Worm (Caenorhabditis elegans) whole organism, L2 larva: ENCODE measurements around the gene ttr-16.

Experiments used
- C34F6.9 ChIP-seq: fragments of 150-350 bp; optimal IDR thresholded peaks from 2 replicates; lab custom pipeline; 2014; ENCODE audit warnings: missing biosample characterization, missing genetic modification characterization
- F13H6.1 ChIP-seq: sonication (generic microtip); optimal IDR thresholded peaks from 2 replicates; lab custom pipeline; 2016; ENCODE audit warnings: missing genetic modification characterization, missing compliant biosample characterization
- R02D3.7 ChIP-seq: fragments of 150-350 bp; optimal IDR thresholded peaks from 2 replicates; lab custom pipeline; 2014; ENCODE audit warnings: missing biosample characterization, missing genetic modification characterization
- Y55F3AM.14 ChIP-seq: fragments of 200-800 bp; sonication (Bioruptor generic); optimal IDR thresholded peaks from 2 replicates; lab custom pipeline; 2018; ENCODE audit warnings: mild to moderate bottlenecking, missing genetic modification characterization, missing compliant biosample characterization
- ZK546.5 ChIP-seq: sonication (generic microtip); optimal IDR thresholded peaks from 2 replicates; lab custom pipeline; 2017; ENCODE audit warnings: missing biosample characterization, missing genetic modification characterization
- alr-1 ChIP-seq: fragments of 150-350 bp; optimal IDR thresholded peaks from 2 replicates; lab custom pipeline; 2014; ENCODE audit warnings: missing biosample characterization, missing genetic modification characterization
- aly-2 ChIP-seq: fragments of 150-350 bp; optimal IDR thresholded peaks from 2 replicates; lab custom pipeline; 2014; ENCODE audit warnings: missing biosample characterization, missing genetic modification characterization
- ama-1 ChIP-seq: fragments of 150-350 bp; optimal IDR thresholded peaks from 2 replicates; lab custom pipeline; 2018; ENCODE audit warnings: inconsistent platforms
- blmp-1 ChIP-seq: sonication (generic microtip); optimal IDR thresholded peaks from 2 replicates; lab custom pipeline; 2017; ENCODE audit warnings: missing genetic modification characterization, mild to moderate bottlenecking, missing compliant biosample characterization, antibody characterized with exemption, moderate library complexity; ENCODE audit not compliant: insufficient read depth
- ceh-16 ChIP-seq: fragments of 150-350 bp; optimal IDR thresholded peaks from 2 replicates; lab custom pipeline; 2014; ENCODE audit warnings: missing biosample characterization, missing genetic modification characterization
- ceh-82 ChIP-seq: fragments of 150-350 bp; optimal IDR thresholded peaks from 2 replicates; lab custom pipeline; 2014; ENCODE audit warnings: missing biosample characterization, missing genetic modification characterization
- crh-2 ChIP-seq: sonication (generic microtip); optimal IDR thresholded peaks from 2 replicates; lab custom pipeline; 2017; ENCODE audit warnings: missing biosample characterization, missing genetic modification characterization
- dmd-4 ChIP-seq: sonication (generic microtip); optimal IDR thresholded peaks from 2 replicates; lab custom pipeline; 2017; ENCODE audit warnings: missing biosample characterization, missing genetic modification characterization
- egl-27 ChIP-seq: sonication (generic microtip); optimal IDR thresholded peaks from 3 replicates; lab custom pipeline; 2017; ENCODE audit warnings: missing biosample characterization, missing genetic modification reagents, missing genetic modification characterization
- elt-1 ChIP-seq: fragments of 150-350 bp; optimal IDR thresholded peaks from 2 replicates; lab custom pipeline; 2014; ENCODE audit warnings: missing biosample characterization, missing genetic modification characterization
- elt-3 ChIP-seq: sonication (generic microtip); optimal IDR thresholded peaks from 2 replicates; lab custom pipeline; 2017; ENCODE audit warnings: missing biosample characterization, missing genetic modification characterization
- fos-1 ChIP-seq: fragments of 150-350 bp; optimal IDR thresholded peaks from 2 replicates; lab custom pipeline; 2014; ENCODE audit warnings: missing biosample characterization, missing genetic modification characterization
- gmeb-1 ChIP-seq: fragments of 150-350 bp; optimal IDR thresholded peaks from 2 replicates; lab custom pipeline; 2014; ENCODE audit warnings: missing biosample characterization, missing genetic modification characterization
- lin-11 ChIP-seq: fragments of 150-350 bp; sonication (generic microtip); optimal IDR thresholded peaks from 2 replicates; lab custom pipeline; 2014; ENCODE audit warnings: missing biosample characterization, missing genetic modification characterization, inconsistent platforms, mixed read lengths
- lin-13 ChIP-seq: fragments of 150-350 bp; optimal IDR thresholded peaks from 2 replicates; lab custom pipeline; 2014; ENCODE audit warnings: missing biosample characterization, missing genetic modification reagents, missing genetic modification characterization
- lin-39 ChIP-seq: fragments of 150-350 bp; optimal IDR thresholded peaks from 2 replicates; lab custom pipeline; 2014; ENCODE audit warnings: missing biosample characterization, missing genetic modification reagents, missing genetic modification characterization
- lsy-2 ChIP-seq, 2 experiments: fragments of 150-350 bp in 1 of 2; sonication (generic microtip) in 1 of 2; optimal IDR thresholded peaks; 2 replicates each; lab custom pipeline; 2014 to 2017; ENCODE audit warnings: missing biosample characterization in 2 of 2, missing genetic modification characterization in 2 of 2
- mab-5 ChIP-seq: fragments of 150-350 bp; optimal IDR thresholded peaks from 2 replicates; lab custom pipeline; 2014; ENCODE audit warnings: missing biosample characterization, missing genetic modification characterization
- mbf-1 ChIP-seq: sonication (generic microtip); optimal IDR thresholded peaks from 2 replicates; lab custom pipeline; 2017; ENCODE audit warnings: missing biosample characterization, missing genetic modification characterization
- mdl-1 ChIP-seq, 2 experiments: fragments of 150-350 bp in 1 of 2; sonication (generic microtip) in 1 of 2; optimal IDR thresholded peaks; 2 replicates each; lab custom pipeline; 2017; ENCODE audit warnings: missing biosample characterization in 2 of 2, missing genetic modification characterization in 2 of 2
- nhr-10 ChIP-seq: sonication (generic microtip); optimal IDR thresholded peaks from 2 replicates; lab custom pipeline; 2017; ENCODE audit warnings: missing biosample characterization, missing genetic modification characterization
- nhr-11 ChIP-seq: fragments of 150-350 bp; optimal IDR thresholded peaks from 2 replicates; lab custom pipeline; 2014; ENCODE audit warnings: missing biosample characterization, missing genetic modification characterization
- nhr-12 ChIP-seq: fragments of 150-350 bp; optimal IDR thresholded peaks from 2 replicates; lab custom pipeline; 2014; ENCODE audit warnings: missing biosample characterization, missing genetic modification characterization
- nhr-129 ChIP-seq: fragments of 150-350 bp; optimal IDR thresholded peaks from 2 replicates; lab custom pipeline; 2014; ENCODE audit warnings: missing biosample characterization, missing genetic modification characterization
- nhr-21 ChIP-seq: fragments of 150-350 bp; optimal IDR thresholded peaks from 2 replicates; lab custom pipeline; 2014; ENCODE audit warnings: missing biosample characterization, missing genetic modification characterization
- nhr-23 ChIP-seq: fragments of 150-350 bp; optimal IDR thresholded peaks from 2 replicates; lab custom pipeline; 2014; ENCODE audit warnings: missing biosample characterization, missing genetic modification reagents, missing genetic modification characterization
- nhr-237 ChIP-seq: fragments of 150-350 bp; optimal IDR thresholded peaks from 2 replicates; lab custom pipeline; 2014; ENCODE audit warnings: missing biosample characterization, missing genetic modification characterization
- nhr-25 ChIP-seq: fragments of 150-350 bp; sonication (generic microtip); optimal IDR thresholded peaks from 3 replicates; lab custom pipeline; 2014; ENCODE audit warnings: missing biosample characterization, missing genetic modification characterization
- nhr-6 ChIP-seq: fragments of 150-350 bp; optimal IDR thresholded peaks from 2 replicates; lab custom pipeline; 2014; ENCODE audit warnings: missing biosample characterization, missing genetic modification characterization
- nhr-77 ChIP-seq: fragments of 150-350 bp; optimal IDR thresholded peaks from 2 replicates; lab custom pipeline; 2014; ENCODE audit warnings: missing biosample characterization, missing genetic modification characterization
- peb-1 ChIP-seq: fragments of 150-350 bp; optimal IDR thresholded peaks from 2 replicates; lab custom pipeline; 2014; ENCODE audit warnings: missing biosample characterization, missing genetic modification characterization
- sem-4 ChIP-seq: fragments of 150-350 bp; optimal IDR thresholded peaks from 2 replicates; lab custom pipeline; 2014; ENCODE audit warnings: missing biosample characterization, missing genetic modification reagents, missing genetic modification characterization
- skn-1 ChIP-seq: sonication (generic microtip); optimal IDR thresholded peaks from 2 replicates; lab custom pipeline; 2017; ENCODE audit warnings: missing biosample characterization, missing genetic modification characterization
- sma-3 ChIP-seq: sonication (generic microtip); optimal IDR thresholded peaks from 2 replicates; lab custom pipeline; 2016; ENCODE audit warnings: missing genetic modification reagents, missing genetic modification characterization, missing compliant biosample characterization
- sma-9 ChIP-seq, 2 experiments: fragments of 150-350 bp in 1 of 2; sonication (generic microtip) in 1 of 2; optimal IDR thresholded peaks; 2 replicates each; lab custom pipeline; 2014 to 2016; ENCODE audit warnings: missing genetic modification characterization in 2 of 2, mild to moderate bottlenecking in 1 of 2, missing biosample characterization in 1 of 2, missing compliant biosample characterization in 1 of 2, missing genetic modification reagents in 1 of 2, moderate library complexity in 1 of 2
- snpc-4 ChIP-seq: fragments of 150-350 bp; optimal IDR thresholded peaks from 2 replicates; lab custom pipeline; 2014; ENCODE audit warnings: missing biosample characterization, missing genetic modification characterization
- unc-39 ChIP-seq: fragments of 150-350 bp; optimal IDR thresholded peaks from 2 replicates; lab custom pipeline; 2014; ENCODE audit warnings: missing biosample characterization, missing genetic modification characterization
- unc-55 ChIP-seq: fragments of 150-350 bp; sonication (generic microtip); optimal IDR thresholded peaks from 3 replicates; lab custom pipeline; 2014; ENCODE audit warnings: missing biosample characterization, missing genetic modification reagents, missing genetic modification characterization
- unc-62 ChIP-seq: fragments of 150-350 bp; optimal IDR thresholded peaks from 2 replicates; lab custom pipeline; 2014; ENCODE audit warnings: missing biosample characterization, missing genetic modification reagents, missing genetic modification characterization
- zag-1 ChIP-seq: fragments of 150-350 bp; optimal IDR thresholded peaks from 2 replicates; lab custom pipeline; 2014; ENCODE audit warnings: missing biosample characterization, missing genetic modification characterization
- ztf-1 ChIP-seq: fragments of 200-800 bp; sonication (Bioruptor generic); conservative IDR thresholded peaks from 2 replicates; pipeline ENCODE4 v1.3.6; 2022; ENCODE audit warnings: missing genetic modification characterization, missing compliant biosample characterization
- ztf-11 ChIP-seq: sonication (generic microtip); optimal IDR thresholded peaks from 2 replicates; lab custom pipeline; 2017; ENCODE audit warnings: missing biosample characterization, missing genetic modification characterization
- ztf-4 ChIP-seq: fragments of 150-350 bp; optimal IDR thresholded peaks from 2 replicates; lab custom pipeline; 2014; ENCODE audit warnings: missing biosample characterization, missing genetic modification characterization

ttr-16 gene

ce11 chrIV:11030117-11030516 is 33.8 kb downstream of the ttr-16 start:
- TF ChIP-seq R02D3.7 (no peak), zag-1 (no peak), mdl-1 (tag; optimal IDR thresholded peaks at IDR 0.05; lab: Kevin White, UChicago) (no peak)

- TF ChIP-seq blmp-1 (tag; lab: Kevin White, UChicago), result no peak
- TF ChIP-seq sma-9 (GFP tag; optimal IDR thresholded peaks at IDR 0.05; lab: Kevin White, UChicago), result peak; percentile 66
- TF ChIP-seq sma-9 (tag; optimal IDR thresholded peaks at IDR 0.05; lab: Kevin White, UChicago), result no peak
- TF ChIP-seq ama-1 (lab: Kevin White, UChicago), result no peak
- no peak for TF ChIP-seq egl-27
- no peak for TF ChIP-seq unc-55 (GFP tag; lab: Kevin White, UChicago)
- peak; percentile 19 for TF ChIP-seq crh-2 (tag; lab: Kevin White, UChicago)
Observed at ce11 chrIV:11029412-11029811, 34.5 kb downstream of the ttr-16 start, which contains the start of gene hrg-5. Gene hrg-5, minus strand, starts transcription at chrIV:11029428.

- TF ChIP-seq ztf-1 (GFP tag; lab: Robert Waterston, UW) (no peak), skn-1 (tag; lab: Kevin White, UChicago) (peak; percentile 51), nhr-25 (tag; lab: Kevin White, UChicago) (peak; percentile 73), sem-4 (tag; lab: Kevin White, UChicago) (peak; percentile 89), ZK546.5 (tag; lab: Kevin White, UChicago) (no peak), Y55F3AM.14 (GFP tag; lab: Kevin White, UChicago) (peak; percentile 53), lin-39 (tag; lab: Kevin White, UChicago) (no peak), nhr-23 (no peak), F13H6.1 (tag; lab: Kevin White, UChicago) (peak; percentile 92), mdl-1 (tag; optimal IDR thresholded peaks at IDR 0.05; lab: Kevin White, UChicago) (peak; percentile 13 to 47), lsy-2 (tag; optimal IDR thresholded peaks at IDR 0.05; lab: Kevin White, UChicago) (peak; percentile 57 to 90), ceh-82 (tag; lab: Kevin White, UChicago) (no peak), nhr-11 (tag; lab: Kevin White, UChicago) (no peak), nhr-6 (peak; percentile 80), dmd-4 (no peak), sma-9 (GFP tag; optimal IDR thresholded peaks at IDR 0.05; lab: Kevin White, UChicago) (peak; percentile 90), sma-9 (tag; optimal IDR thresholded peaks at IDR 0.05; lab: Kevin White, UChicago) (no peak), nhr-10 (tag; lab: Kevin White, UChicago) (no peak), C34F6.9 (tag; lab: Kevin White, UChicago) (peak; percentile 90), mab-5 (tag; lab: Kevin White, UChicago) (peak; percentile 42), elt-3 (tag; lab: Kevin White, UChicago) (no peak), ceh-16 (tag; lab: Kevin White, UChicago) (no peak), unc-39 (tag; lab: Kevin White, UChicago) (no peak), blmp-1 (tag; lab: Kevin White, UChicago) (peak; percentile 30), R02D3.7 (no peak), sma-3 (peak; percentile 89), aly-2 (no peak), snpc-4 (tag; lab: Kevin White, UChicago) (peak; percentile 28), nhr-12 (tag; lab: Kevin White, UChicago) (no peak), gmeb-1 (peak; percentile 53), ztf-11 (tag; lab: Kevin White, UChicago) (no peak), mbf-1 (tag; lab: Kevin White, UChicago) (no peak), elt-1 (no peak), nhr-77 (tag; lab: Kevin White, UChicago) (no peak), nhr-237 (tag; lab: Kevin White, UChicago) (no peak), unc-55 (GFP tag; lab: Kevin White, UChicago) (peak; percentile 87), unc-62 (GFP tag; lab: Kevin White, UChicago) (peak; percentile 2), egl-27 (peak; percentile 84), nhr-21 (tag; lab: Kevin White, UChicago) (peak; percentile 69), fos-1 (tag; lab: Kevin White, UChicago) (peak; percentile 92), lin-13 (peak; percentile 80), zag-1 (peak; percentile 94), ztf-4 (tag; lab: Kevin White, UChicago) (peak; percentile 75), alr-1 (no peak), peb-1 (tag; lab: Kevin White, UChicago) (peak; percentile 70), crh-2 (tag; lab: Kevin White, UChicago) (peak; percentile 95), lin-11 (tag; lab: Kevin White, UChicago) (peak; percentile 58), ama-1 (lab: Kevin White, UChicago) (peak; percentile 97), nhr-129 (tag; lab: Kevin White, UChicago) (peak; percentile 95)
Observed at ce11 chrIV:11027560-11027959, 36.4 kb downstream of the ttr-16 start.
